Worm (Caenorhabditis elegans) whole organism, L1 larva: Measurements from ENCODE around the gene enu-3.6.

Source experiments
- ceh-88 ChIP-seq: fragments of 200-800 bp; sonication (Bioruptor generic); IDR thresholded peaks from 2 replicates; pipeline ENCODE4 v1.3.6; 2022; ENCODE audit warnings: missing genetic modification characterization, missing compliant biosample characterization
- dpl-1 ChIP-seq, 3 experiments: fragments of 150-350 bp in 2 of 3; sonication (generic microtip) in 1 of 3; optimal IDR thresholded peaks; 2 replicates each; lab custom pipeline; 2014 to 2017; ENCODE audit warnings: missing biosample characterization in 3 of 3, missing genetic modification characterization in 3 of 3, missing genetic modification reagents in 3 of 3
- dsc-1 ChIP-seq: sonication (generic microtip); optimal IDR thresholded peaks from 2 replicates; lab custom pipeline; 2016; ENCODE audit warnings: mild to moderate bottlenecking, missing genetic modification characterization, missing compliant biosample characterization
- efl-1 ChIP-seq, 4 experiments: fragments of 150-350 bp; optimal IDR thresholded peaks in 3 of 4; peaks in 1 of 4; 1 replicate in 1 of 4; 2 replicates in 3 of 4; lab custom pipeline; 2014; ENCODE audit warnings: missing biosample characterization in 2 of 4, missing genetic modification characterization in 2 of 4, missing genetic modification reagents in 2 of 4
- egl-27 ChIP-seq, 2 experiments: fragments of 150-350 bp in 1 of 2; sonication (generic microtip); optimal IDR thresholded peaks; 3 replicates each; lab custom pipeline; 2017 to 2018; ENCODE audit warnings: missing biosample characterization in 2 of 2, missing genetic modification characterization in 2 of 2, missing genetic modification reagents in 2 of 2
- fkh-10 ChIP-seq: sonication (generic microtip); optimal IDR thresholded peaks from 2 replicates; lab custom pipeline; 2017; ENCODE audit warnings: missing biosample characterization, missing genetic modification reagents, missing genetic modification characterization
- fkh-4 ChIP-seq: sonication (generic microtip); optimal IDR thresholded peaks from 2 replicates; lab custom pipeline; 2016; ENCODE audit warnings: missing compliant biosample characterization, missing genetic modification characterization, borderline replicate concordance
- fkh-8 ChIP-seq: sonication (generic microtip); optimal IDR thresholded peaks from 2 replicates; lab custom pipeline; 2016; ENCODE audit warnings: mild to moderate bottlenecking, missing genetic modification characterization, missing compliant biosample characterization
- fos-1 ChIP-seq: fragments of 150-350 bp; optimal IDR thresholded peaks from 2 replicates; lab custom pipeline; 2014; ENCODE audit warnings: missing biosample characterization, missing genetic modification characterization
- hlh-17 ChIP-seq: fragments of 200-800 bp; sonication (Bioruptor generic); optimal IDR thresholded peaks from 2 replicates; lab custom pipeline; 2018; ENCODE audit warnings: missing genetic modification characterization, mild to moderate bottlenecking, missing compliant biosample characterization, moderate library complexity, borderline replicate concordance
- hlh-4 ChIP-seq: sonication (generic microtip); optimal IDR thresholded peaks from 2 replicates; lab custom pipeline; 2016; ENCODE audit warnings: mild to moderate bottlenecking, missing genetic modification characterization, missing compliant biosample characterization
- hpl-2 ChIP-seq: fragments of 150-350 bp; optimal IDR thresholded peaks from 2 replicates; lab custom pipeline; 2014; ENCODE audit warnings: missing biosample characterization, missing genetic modification reagents, missing genetic modification characterization
- irx-1 ChIP-seq: sonication (generic microtip); optimal IDR thresholded peaks from 2 replicates; lab custom pipeline; 2016; ENCODE audit warnings: missing genetic modification characterization, missing compliant biosample characterization
- isw-1 ChIP-seq: fragments of 200-800 bp; sonication (Bioruptor generic); IDR thresholded peaks from 2 replicates; pipeline ENCODE4 v1.3.6; 2022; ENCODE audit warnings: missing genetic modification characterization, missing compliant biosample characterization
- jun-1 ChIP-seq: fragments of 150-350 bp; optimal IDR thresholded peaks from 2 replicates; lab custom pipeline; 2014; ENCODE audit warnings: missing biosample characterization, missing genetic modification reagents, missing genetic modification characterization
- lin-15B ChIP-seq: fragments of 150-350 bp; sonication (generic microtip); optimal IDR thresholded peaks from 3 replicates; lab custom pipeline; 2014; ENCODE audit warnings: missing biosample characterization, missing genetic modification characterization
- lin-35 ChIP-seq, 2 experiments: fragments of 150-350 bp; optimal IDR thresholded peaks; 2 replicates each; lab custom pipeline; 2014; ENCODE audit warnings: missing biosample characterization in 2 of 2, missing genetic modification characterization in 2 of 2, missing genetic modification reagents in 2 of 2
- lin-39 ChIP-seq: fragments of 150-350 bp; optimal IDR thresholded peaks from 2 replicates; lab custom pipeline; 2014; ENCODE audit warnings: missing biosample characterization, missing genetic modification reagents, missing genetic modification characterization
- lsy-2 ChIP-seq, 2 experiments: fragments of 150-350 bp; optimal IDR thresholded peaks; 2 replicates each; lab custom pipeline; 2014; ENCODE audit warnings: missing biosample characterization in 2 of 2, missing genetic modification characterization in 2 of 2
- mab-9 ChIP-seq: fragments of 200-800 bp; sonication (Bioruptor generic); IDR thresholded peaks from 2 replicates; pipeline ENCODE4 v1.3.6; 2022; ENCODE audit warnings: missing genetic modification reagents, missing genetic modification characterization, missing compliant biosample characterization
- mdl-1 ChIP-seq, 2 experiments: fragments of 150-350 bp; optimal IDR thresholded peaks; 2 replicates each; lab custom pipeline; 2014 to 2017; ENCODE audit warnings: missing biosample characterization in 2 of 2, missing genetic modification characterization in 2 of 2, inconsistent platforms in 1 of 2
- mef-2 ChIP-seq: fragments of 150-350 bp; optimal IDR thresholded peaks from 2 replicates; lab custom pipeline; 2014; ENCODE audit warnings: missing biosample characterization, missing genetic modification characterization
- nhr-237 ChIP-seq: fragments of 150-350 bp; optimal IDR thresholded peaks from 2 replicates; lab custom pipeline; 2014; ENCODE audit warnings: missing biosample characterization, missing genetic modification characterization
- nhr-47 ChIP-seq: sonication (generic microtip); optimal IDR thresholded peaks from 2 replicates; lab custom pipeline; 2016; ENCODE audit warnings: mild to moderate bottlenecking, missing genetic modification characterization, moderate library complexity, missing compliant biosample characterization
- nhr-76 ChIP-seq: sonication (generic microtip); optimal IDR thresholded peaks from 2 replicates; lab custom pipeline; 2017; ENCODE audit warnings: missing biosample characterization, missing genetic modification characterization
- nhr-77 ChIP-seq: fragments of 150-350 bp; optimal IDR thresholded peaks from 2 replicates; lab custom pipeline; 2014; ENCODE audit warnings: missing biosample characterization, missing genetic modification characterization
- nhr-90 ChIP-seq: sonication (generic microtip); optimal IDR thresholded peaks from 2 replicates; lab custom pipeline; 2016; ENCODE audit warnings: mild to moderate bottlenecking, missing genetic modification characterization, missing compliant biosample characterization; ENCODE audit not compliant: poor library complexity
- pag-3 ChIP-seq: sonication (generic microtip); optimal IDR thresholded peaks from 2 replicates; lab custom pipeline; 2017; ENCODE audit warnings: missing genetic modification characterization, mild to moderate bottlenecking, missing compliant biosample characterization, antibody characterized with exemption, borderline replicate concordance; ENCODE audit not compliant: insufficient read depth
- pax-3 ChIP-seq: fragments of 200-800 bp; sonication (Bioruptor generic); optimal IDR thresholded peaks from 2 replicates; lab custom pipeline; 2018; ENCODE audit warnings: mild to moderate bottlenecking, missing genetic modification characterization, moderate library complexity, missing compliant biosample characterization
- pqm-1 ChIP-seq: sonication (generic microtip); optimal IDR thresholded peaks from 3 replicates; lab custom pipeline; 2017; ENCODE audit warnings: missing biosample characterization, missing genetic modification characterization
- rnt-1 ChIP-seq: sonication (generic microtip); optimal IDR thresholded peaks from 2 replicates; lab custom pipeline; 2016; ENCODE audit warnings: mild to moderate bottlenecking, missing genetic modification characterization, moderate library complexity, missing compliant biosample characterization
- skn-1 ChIP-seq: fragments of 150-350 bp; optimal IDR thresholded peaks from 2 replicates; lab custom pipeline; 2014; ENCODE audit warnings: missing biosample characterization, missing genetic modification characterization
- snu-23 ChIP-seq: sonication (generic microtip); optimal IDR thresholded peaks from 2 replicates; lab custom pipeline; 2016; ENCODE audit warnings: missing genetic modification characterization, missing compliant biosample characterization
- swsn-7 ChIP-seq: sonication (generic microtip); optimal IDR thresholded peaks from 2 replicates; lab custom pipeline; 2016; ENCODE audit warnings: missing genetic modification characterization, missing compliant biosample characterization
- tbx-2 ChIP-seq: sonication (generic microtip); optimal IDR thresholded peaks from 2 replicates; lab custom pipeline; 2016; ENCODE audit warnings: missing genetic modification characterization, missing compliant biosample characterization
- xbp-1 ChIP-seq: sonication (generic microtip); optimal IDR thresholded peaks from 2 replicates; lab custom pipeline; 2016; ENCODE audit warnings: missing genetic modification characterization, missing compliant biosample characterization
- zag-1 ChIP-seq: fragments of 150-350 bp; optimal IDR thresholded peaks from 2 replicates; lab custom pipeline; 2014; ENCODE audit warnings: missing biosample characterization, missing genetic modification characterization
- zip-4 ChIP-seq: fragments of 200-800 bp; sonication (Bioruptor generic); optimal IDR thresholded peaks from 2 replicates; lab custom pipeline; 2018; ENCODE audit warnings: mild to moderate bottlenecking, missing genetic modification characterization, moderate library complexity, missing compliant biosample characterization
- ztf-11 ChIP-seq, 2 experiments: sonication (generic microtip); optimal IDR thresholded peaks; 2 replicates each; lab custom pipeline; 2016 to 2017; ENCODE audit warnings: missing genetic modification characterization in 2 of 2, missing biosample characterization in 1 of 2, missing compliant biosample characterization in 1 of 2
- ztf-4 ChIP-seq: fragments of 150-350 bp; optimal IDR thresholded peaks from 2 replicates; lab custom pipeline; 2014; ENCODE audit warnings: missing biosample characterization, missing genetic modification characterization

enu-3.6 gene

DNA sequence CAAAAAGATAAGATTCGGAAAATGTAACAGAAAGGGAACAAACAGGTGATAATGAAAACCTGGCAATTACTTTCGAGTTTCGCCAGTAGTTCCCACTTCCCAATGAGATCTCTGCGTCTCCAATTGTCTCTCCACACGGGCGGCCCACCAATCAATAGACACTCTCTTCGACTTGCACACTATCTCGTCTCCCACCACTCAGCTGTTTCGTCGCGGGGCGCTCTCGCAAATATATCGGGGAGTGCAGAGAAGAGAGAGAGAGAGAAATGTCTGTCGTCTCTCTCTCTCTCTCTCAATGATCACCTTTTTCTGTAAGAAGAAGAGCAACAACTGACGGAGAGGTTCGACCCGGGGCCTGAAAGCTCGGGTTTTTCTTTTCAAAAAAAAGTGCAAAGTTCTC is 30.1 kb upstream of the enu-3.6 start (continued):
- TF ChIP-seq isw-1 (GFP tag; lab: Robert Waterston, UW) (peak; percentile 75), hlh-17 (no peak), zag-1 (peak; percentile 18), xbp-1 (tag; lab: Kevin White, UChicago) (peak; percentile 73), dsc-1 (tag; lab: Kevin White, UChicago) (peak; percentile 84), skn-1 (peak; percentile 77), ztf-11 (tag; optimal IDR thresholded peaks at IDR 0.05; lab: Kevin White, UChicago) (peak in 1 of 2 experiments; percentile 50), mef-2 (tag; lab: Kevin White, UChicago) (peak; percentile 5), jun-1 (tag; lab: Kevin White, UChicago) (peak; percentile 80), fkh-4 (tag; lab: Kevin White, UChicago) (no peak), zip-4 (GFP tag; lab: Kevin White, UChicago) (peak; percentile 46), lsy-2 (tag; optimal IDR thresholded peaks at IDR 0.05; lab: Kevin White, UChicago) (peak; percentile 82 to 85), rnt-1 (peak; percentile 93), mab-9 (GFP tag; lab: Robert Waterston, UW) (peak; percentile 67), nhr-76 (tag; lab: Kevin White, UChicago) (peak; percentile 50), lin-39 (tag; lab: Kevin White, UChicago) (peak; percentile 70), nhr-47 (tag; lab: Kevin White, UChicago) (peak; percentile 91), fkh-10 (GFP tag; lab: Kevin White, UChicago) (peak; percentile 11), egl-27 (tag; optimal IDR thresholded peaks at IDR 0.05; lab: Kevin White, UChicago) (peak in 1 of 2 experiments; percentile 28), pag-3 (tag; lab: Kevin White, UChicago) (peak; percentile 59), ceh-88 (no peak; the same call in 1 of the 2 replicates), snu-23 (GFP tag; lab: Kevin White, UChicago) (peak; percentile 95), efl-1 (optimal IDR thresholded peaks at IDR 0.05; lab: Kevin White, UChicago) (peak; percentile 76 to 87), efl-1 (GFP tag; optimal IDR thresholded peaks at IDR 0.05 in 1 of 2; lab: Kevin White, UChicago) (peak; percentile 70 to 94), fkh-8 (tag; lab: Kevin White, UChicago) (peak; percentile 88), hpl-2 (no peak), irx-1 (peak; percentile 54), pax-3 (tag; lab: Kevin White, UChicago) (peak; percentile 75), lin-15B (tag; lab: Kevin White, UChicago) (peak; percentile 38), ztf-4 (tag; lab: Kevin White, UChicago) (peak; percentile 82), swsn-7 (tag; lab: Kevin White, UChicago) (peak; percentile 91), pqm-1 (no peak), nhr-237 (tag; lab: Kevin White, UChicago) (peak; percentile 55)

DNA sequence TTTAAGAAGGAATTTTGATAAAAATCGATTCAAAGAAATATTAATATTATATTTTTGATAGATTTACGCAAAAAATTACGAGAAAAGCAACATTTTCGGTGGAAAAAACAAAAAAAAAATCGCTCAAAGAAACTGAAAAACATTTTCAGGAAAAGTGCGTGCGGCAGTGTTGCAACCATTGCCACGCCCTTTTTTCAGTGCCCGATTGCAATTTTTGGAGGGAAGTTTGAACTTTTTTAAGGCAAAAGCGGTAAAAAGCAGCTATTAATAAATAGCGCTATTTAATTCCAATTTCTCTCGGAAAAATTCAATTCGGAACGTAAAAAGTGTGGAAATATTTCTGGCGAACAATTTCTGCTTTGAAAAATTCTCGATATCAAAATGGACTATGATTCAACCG is 29.2 kb upstream of the enu-3.6 start:
- TF ChIP-seq lin-35 (GFP tag; optimal IDR thresholded peaks at IDR 0.05; lab: Kevin White, UChicago) (peak; percentile 3 to 27), efl-1 (optimal IDR thresholded peaks at IDR 0.05; lab: Kevin White, UChicago) (peak; percentile 33 to 37), efl-1 (GFP tag; optimal IDR thresholded peaks at IDR 0.05 in 1 of 2; lab: Kevin White, UChicago) (peak; percentile 72 to 88), mdl-1 (tag; optimal IDR thresholded peaks at IDR 0.05; lab: Kevin White, UChicago) (no peak), dpl-1 (GFP tag; optimal IDR thresholded peaks at IDR 0.05; lab: Kevin White, UChicago) (peak in 2 of 3 experiments; percentile 36 to 66)

- no peak for TF ChIP-seq nhr-90 (tag; lab: Kevin White, UChicago)
- TF ChIP-seq hlh-4 (tag; lab: Kevin White, UChicago): no peak
- TF ChIP-seq fos-1: no peak
- TF ChIP-seq tbx-2 (tag; lab: Kevin White, UChicago): no peak
- TF ChIP-seq xbp-1 (tag; lab: Kevin White, UChicago): no peak
- TF ChIP-seq mef-2 (tag; lab: Kevin White, UChicago): no peak
- no peak for TF ChIP-seq nhr-77 (tag; lab: Kevin White, UChicago)
Measured at ce11 chrIII:10730510-10730909, 19.7 kb upstream of the enu-3.6 start, which contains the start of gene tat-3. TSS of gene tat-3 (minus strand) at chrIII:10730705.
